Worm (Caenorhabditis elegans): ENCODE data around the gene ZK1010.10.

The ZK1010.10 gene

DNA sequence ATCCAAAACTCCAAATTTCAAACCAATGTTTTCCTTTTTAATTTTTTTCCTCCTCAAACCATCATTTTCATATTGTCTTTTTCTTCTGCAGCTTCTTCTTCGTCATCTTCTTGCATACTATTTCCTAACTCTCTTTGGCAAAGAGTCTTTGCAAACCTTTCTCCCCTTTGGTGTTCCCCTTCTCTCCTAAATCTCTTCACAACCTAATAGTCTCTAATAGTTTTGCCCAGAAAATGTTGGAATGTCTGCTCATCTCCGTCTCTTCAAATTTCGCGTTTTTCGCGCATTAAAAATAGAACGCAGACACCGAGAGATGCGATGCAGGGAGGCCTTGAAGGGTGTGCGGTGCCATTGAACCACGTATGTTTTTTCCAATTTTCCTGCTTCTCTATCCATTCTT lies at the start of gene ZK1010.10:
Gene ZK1010.10 (plus strand): TSS at position 286 of the 400 bp plus-strand sequence.
- TF ChIP-seq him-1 (tag; optimal IDR thresholded peaks at IDR 0.05) (no peak), dao-5 (tag; optimal IDR thresholded peaks at IDR 0.05) (no peak), W03F9.2 (tag; optimal IDR thresholded peaks at IDR 0.05) (no peak)

DNA sequence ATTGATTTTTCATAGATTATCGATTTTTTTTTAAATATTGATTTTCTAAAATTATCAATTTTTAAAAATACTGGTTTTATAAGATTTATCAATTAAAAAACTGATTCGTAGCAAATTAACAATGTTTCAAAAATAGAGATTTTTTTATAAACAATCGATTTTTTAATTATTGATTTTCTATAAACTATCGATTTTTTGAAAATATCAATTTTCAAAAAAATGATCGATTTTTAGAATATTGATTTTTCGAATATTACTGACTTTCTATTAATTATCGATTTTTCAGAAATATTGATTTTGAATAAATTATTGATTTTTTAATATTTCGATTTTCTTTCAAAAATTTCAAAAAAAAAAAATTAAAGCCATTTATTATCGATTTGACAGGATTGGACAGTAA lies 49.6 kb upstream of the ZK1010.10 start:
- no peak for TF ChIP-seq him-1 (tag; optimal IDR thresholded peaks at IDR 0.05)
- no peak for TF ChIP-seq W03F9.2 (tag; optimal IDR thresholded peaks at IDR 0.05)
- no peak for TF ChIP-seq dao-5 (tag; optimal IDR thresholded peaks at IDR 0.05)

DNA sequence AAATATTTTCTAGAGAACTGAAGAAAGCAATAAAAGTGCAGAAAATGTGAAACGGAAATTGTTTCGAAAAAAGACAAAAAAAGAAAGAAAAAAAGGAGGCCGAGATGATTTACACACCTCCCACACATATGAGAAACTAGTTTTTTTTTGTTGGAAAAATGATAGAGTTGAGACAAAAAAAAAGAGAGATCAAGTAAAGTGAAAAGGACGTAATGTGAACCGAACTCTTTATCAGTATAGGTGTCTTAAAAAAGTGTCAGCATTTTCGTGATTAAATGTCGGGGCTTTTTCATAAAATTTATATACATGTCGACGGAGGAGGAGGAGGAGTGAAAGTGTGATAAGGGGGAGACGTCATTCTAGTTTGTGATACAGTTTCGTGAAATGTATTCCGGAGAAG lies 42.9 kb upstream of the ZK1010.10 start:
- no peak for TF ChIP-seq W03F9.2 (tag; optimal IDR thresholded peaks at IDR 0.05)

DNA sequence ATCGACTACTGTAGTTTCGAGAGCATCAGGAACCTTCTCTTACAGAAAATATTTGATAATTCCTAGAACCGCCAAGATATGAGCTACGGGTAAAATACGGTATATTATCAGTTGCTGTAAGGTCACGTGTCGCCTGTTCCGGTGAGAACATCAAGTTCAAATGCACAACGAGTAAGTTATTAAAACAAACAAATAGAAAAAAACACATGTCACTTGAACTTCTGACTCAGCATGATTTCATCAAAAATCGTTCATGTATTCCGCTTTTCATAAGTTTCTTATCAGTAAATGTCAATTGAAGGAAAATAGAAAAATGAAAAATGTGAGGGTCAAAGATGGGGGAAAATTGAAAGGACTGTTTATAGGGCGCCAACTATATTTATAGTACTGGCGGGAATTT lies 41.5 kb upstream of the ZK1010.10 start:
- TF ChIP-seq W03F9.2 (tag; optimal IDR thresholded peaks at IDR 0.05) (no peak), him-1 (tag; optimal IDR thresholded peaks at IDR 0.05) (no peak), dao-5 (tag; optimal IDR thresholded peaks at IDR 0.05) (no peak)

DNA sequence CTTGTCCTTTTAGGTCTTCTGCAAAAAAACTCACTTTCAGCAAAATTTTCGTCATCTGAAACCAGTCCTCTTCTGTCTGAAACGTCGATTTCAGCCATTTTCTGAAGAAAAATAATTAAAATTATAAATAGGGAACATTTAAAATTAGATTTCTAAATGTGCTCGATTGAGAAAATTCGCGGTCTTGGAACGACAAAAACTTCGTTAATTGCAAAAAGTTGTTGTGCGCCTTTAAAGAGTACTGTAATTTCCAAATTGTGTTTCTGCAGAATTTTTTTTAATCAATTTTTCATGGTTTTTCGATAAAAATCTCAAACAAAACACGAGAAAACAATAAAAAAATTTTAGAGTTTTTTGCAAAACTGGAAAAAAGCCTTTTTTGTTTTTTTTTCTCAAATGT lies 35.3 kb upstream of the ZK1010.10 start, which contains the start of gene ttm-1:
Gene ttm-1 (minus strand): TSS at position 101 of the 400 bp plus-strand sequence.
- TF ChIP-seq dao-5 (tag; optimal IDR thresholded peaks at IDR 0.05): no peak
- TF ChIP-seq W03F9.2 (tag; optimal IDR thresholded peaks at IDR 0.05): no peak
- TF ChIP-seq him-1 (tag; optimal IDR thresholded peaks at IDR 0.05): no peak

DNA sequence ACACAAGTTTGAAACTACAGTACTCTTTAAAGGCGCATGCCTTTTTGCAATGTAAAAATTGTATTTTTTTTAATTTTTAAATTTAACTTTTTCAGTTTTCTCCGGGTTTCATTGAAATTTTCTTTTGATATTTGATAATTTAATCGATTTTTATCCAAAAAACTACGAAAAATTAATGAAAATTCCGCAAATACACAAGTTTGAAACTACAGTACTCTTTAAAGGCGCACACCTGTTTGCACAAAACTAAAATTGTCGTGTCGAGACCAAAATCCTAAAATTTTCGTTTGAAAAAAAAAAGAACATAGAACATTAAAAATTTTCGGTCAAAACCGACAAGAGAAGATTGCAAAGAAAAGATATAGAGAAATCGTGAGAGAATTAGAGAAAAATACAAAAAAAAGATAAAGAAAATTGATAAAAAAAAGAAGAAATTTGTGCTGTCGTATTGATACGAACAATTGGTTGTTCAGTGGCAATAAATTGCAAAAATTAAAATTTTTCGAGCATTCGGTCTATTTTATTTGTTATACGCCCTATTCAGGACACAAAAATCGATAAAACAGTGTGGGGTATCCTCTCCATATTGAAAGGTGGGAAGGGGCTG lies 34.6 kb upstream of the ZK1010.10 start:
- TF ChIP-seq dao-5 (tag; optimal IDR thresholded peaks at IDR 0.05) (no peak), him-1 (tag; optimal IDR thresholded peaks at IDR 0.05) (no peak), W03F9.2 (tag; optimal IDR thresholded peaks at IDR 0.05) (no peak)

DNA sequence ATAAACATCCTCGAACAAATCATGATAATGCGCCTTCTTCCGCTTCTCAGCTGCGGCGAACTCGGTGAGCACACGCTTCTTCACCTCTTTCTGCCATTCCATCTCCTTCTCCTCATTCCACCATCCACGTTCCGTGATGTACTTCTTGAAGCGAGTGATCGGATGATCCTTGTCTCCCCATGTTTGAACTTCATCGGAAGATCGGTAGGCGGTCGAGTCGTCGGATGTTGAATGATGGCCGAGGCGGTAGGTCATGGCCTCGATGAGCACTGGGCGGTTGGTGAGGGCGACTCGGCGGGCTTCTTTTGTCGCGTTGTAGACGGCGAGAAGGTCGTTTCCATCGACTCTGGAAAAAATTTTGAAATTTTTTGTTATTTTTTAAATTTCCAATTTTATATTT lies 33.9 kb upstream of the ZK1010.10 start:
- TF ChIP-seq W03F9.2 (tag; optimal IDR thresholded peaks at IDR 0.05) (no peak), him-1 (tag; optimal IDR thresholded peaks at IDR 0.05) (no peak), dao-5 (tag; optimal IDR thresholded peaks at IDR 0.05) (no peak)

DNA sequence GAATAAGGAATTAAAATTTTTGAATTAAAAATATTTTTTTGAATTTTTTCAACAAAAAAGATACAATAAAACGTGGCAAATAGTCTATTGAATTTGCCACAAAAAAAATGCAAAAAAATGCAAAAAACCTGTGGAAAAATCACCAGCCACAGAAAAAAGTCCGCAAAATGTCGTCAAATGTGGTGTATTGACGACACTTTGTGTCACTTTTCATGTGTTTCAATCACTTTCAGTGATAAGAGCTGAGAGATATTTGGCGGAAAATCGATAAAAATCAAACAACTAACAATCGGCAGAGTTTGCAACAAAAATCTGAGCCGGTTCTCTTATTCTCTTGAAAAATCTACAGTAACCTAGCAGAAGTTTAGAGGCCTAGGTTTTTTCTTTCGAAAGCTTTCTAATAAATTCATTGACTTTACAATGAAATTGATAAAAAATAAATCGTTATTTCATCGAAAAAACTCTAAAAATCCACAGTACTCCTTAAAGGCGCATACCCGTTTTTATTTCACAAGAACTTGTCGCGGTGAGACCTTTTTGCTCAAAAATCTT lies 30.3 kb upstream of the ZK1010.10 start:
- TF ChIP-seq W03F9.2 (tag; optimal IDR thresholded peaks at IDR 0.05) (peak; percentile 10), dao-5 (tag; optimal IDR thresholded peaks at IDR 0.05) (no peak)

DNA sequence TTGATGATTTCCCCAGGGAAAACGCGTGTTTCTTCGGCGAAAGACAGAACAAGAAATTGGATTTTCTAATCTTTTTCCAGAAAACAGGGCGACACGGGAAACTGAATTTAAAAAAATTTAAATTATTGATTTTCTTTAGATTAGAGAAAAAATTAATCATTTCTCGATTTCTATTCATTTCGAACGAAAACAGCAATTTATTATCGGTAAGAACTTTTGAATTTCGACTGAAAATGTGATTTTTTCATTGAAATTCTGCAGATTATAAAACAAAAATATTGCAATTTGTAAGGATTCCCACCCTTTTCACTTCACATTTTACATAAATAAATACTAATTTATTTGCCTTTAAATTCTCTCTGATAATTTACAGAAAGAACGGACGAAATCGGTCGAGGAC lies 29.8 kb upstream of the ZK1010.10 start, which contains the start of gene bckd-1A:
Gene bckd-1A (minus strand): TSS at position 101 of the 400 bp plus-strand sequence.
- TF ChIP-seq W03F9.2 (tag; optimal IDR thresholded peaks at IDR 0.05): no peak
- TF ChIP-seq him-1 (tag; optimal IDR thresholded peaks at IDR 0.05): no peak
- no peak for TF ChIP-seq dao-5 (tag; optimal IDR thresholded peaks at IDR 0.05)

DNA sequence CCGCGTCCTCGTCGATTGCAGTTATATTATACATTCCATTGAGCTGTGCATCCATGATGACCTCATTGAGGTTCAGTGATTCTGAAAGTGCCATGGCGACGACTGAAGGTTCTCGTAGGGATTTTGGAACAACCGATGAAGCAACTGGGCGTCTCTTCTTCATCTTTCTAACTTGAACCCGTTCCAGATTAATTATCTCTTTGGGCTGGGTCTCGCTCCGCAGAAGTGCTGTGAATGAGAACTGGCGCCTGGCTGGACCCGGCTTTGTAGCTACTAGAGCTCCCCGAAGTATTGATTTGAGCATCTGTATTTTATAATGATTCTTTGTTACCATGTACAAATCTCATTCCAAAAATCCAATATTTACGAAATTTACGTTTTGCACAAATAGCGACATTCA lies 24.6 kb upstream of the ZK1010.10 start, which contains the start of gene ZK1010.2:
Gene ZK1010.2 (minus strand): TSS at position 304 of the 400 bp plus-strand sequence.
- TF ChIP-seq him-1 (tag; optimal IDR thresholded peaks at IDR 0.05) (no peak), W03F9.2 (tag; optimal IDR thresholded peaks at IDR 0.05) (no peak), dao-5 (tag; optimal IDR thresholded peaks at IDR 0.05) (no peak)

DNA sequence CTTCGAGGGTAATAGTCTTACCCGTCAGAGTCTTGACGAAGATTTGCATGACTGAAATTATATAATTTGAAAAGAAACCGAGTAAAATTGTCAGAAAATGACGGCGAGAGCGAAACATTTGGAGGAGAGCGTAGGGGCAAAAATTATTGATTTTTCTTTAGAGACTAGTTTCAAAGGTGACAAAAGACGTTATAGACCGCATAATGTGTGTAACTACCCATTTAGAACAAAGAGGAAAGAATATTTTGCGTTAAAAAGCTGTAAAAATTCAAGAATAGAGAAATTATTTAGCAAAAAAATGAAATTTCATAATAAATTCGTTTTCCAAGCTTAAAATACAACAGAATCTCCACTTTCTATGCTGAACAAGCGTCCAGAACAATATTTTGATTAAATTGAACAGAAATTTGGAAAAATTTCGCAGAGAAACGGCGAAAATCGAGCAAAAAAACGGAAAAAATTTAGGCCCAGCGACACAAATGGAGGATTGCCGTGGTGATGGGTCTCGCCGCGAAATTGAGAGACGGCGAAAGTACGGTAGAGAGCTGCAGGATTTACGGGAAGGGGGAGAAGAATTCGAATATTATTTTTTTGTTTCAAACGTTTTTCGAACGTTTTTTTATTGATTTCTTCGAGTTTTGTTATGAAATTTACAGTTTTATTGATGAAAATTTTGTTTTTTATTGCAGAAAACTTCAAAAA lies 23.6 kb upstream of the ZK1010.10 start, which contains the start of the genes ubq-2 and frg-1:
Gene ubq-2 (minus strand): TSS at position 51 of the 702 bp plus-strand sequence.
Gene frg-1 (plus strand): TSS at position 690 of the 702 bp plus-strand sequence.
- peak; percentile 78 for TF ChIP-seq W03F9.2 (tag; optimal IDR thresholded peaks at IDR 0.05)
- peak; percentile 59 for TF ChIP-seq him-1 (tag; optimal IDR thresholded peaks at IDR 0.05)
- no peak for TF ChIP-seq dao-5 (tag; optimal IDR thresholded peaks at IDR 0.05)

DNA sequence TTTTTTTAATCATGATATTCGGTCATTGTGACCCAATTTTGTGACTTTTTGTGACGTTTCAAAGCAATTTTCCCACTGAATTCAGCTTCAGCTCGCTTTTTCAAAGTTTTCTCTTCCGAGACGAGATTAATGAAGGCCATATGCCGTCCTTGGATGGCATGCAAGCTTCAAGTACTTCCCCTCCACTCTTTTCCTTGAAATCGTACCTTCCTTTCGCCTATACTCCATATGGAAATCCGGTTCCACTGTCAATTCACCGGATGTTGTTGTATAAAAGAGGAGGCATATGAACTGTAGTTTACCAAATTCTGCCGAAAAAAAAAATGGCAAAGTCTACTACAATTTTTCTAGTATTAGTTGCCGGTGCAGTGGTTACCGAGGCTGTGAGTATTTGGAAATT lies 21.4 kb upstream of the ZK1010.10 start, which contains the start of gene ZK1010.4:
Gene ZK1010.4 (plus strand): TSS at position 301 of the 400 bp plus-strand sequence.
- TF ChIP-seq W03F9.2 (tag; optimal IDR thresholded peaks at IDR 0.05) (no peak), him-1 (tag; optimal IDR thresholded peaks at IDR 0.05) (no peak), dao-5 (tag; optimal IDR thresholded peaks at IDR 0.05) (no peak)

DNA sequence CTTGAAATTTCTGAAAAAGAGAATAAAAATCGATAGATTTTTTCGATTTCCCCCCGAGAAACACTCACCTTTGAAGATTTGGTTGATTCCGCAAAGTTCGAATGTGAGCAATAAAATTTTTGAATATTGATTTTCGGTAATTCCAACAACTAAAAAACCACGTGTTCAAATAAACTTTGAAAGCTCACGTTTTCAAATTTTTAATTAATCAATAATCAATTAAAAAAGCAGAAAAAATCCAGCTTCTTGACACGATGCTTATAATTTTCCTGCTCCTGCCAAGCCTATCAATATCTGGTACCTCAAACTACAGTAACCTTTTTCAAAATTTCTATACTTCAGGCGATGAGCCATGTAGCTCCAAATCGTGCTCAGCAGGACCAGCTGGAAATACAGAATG lies 14.8 kb upstream of the ZK1010.10 start, which contains the start of gene ZK1010.5:
Gene ZK1010.5 (minus strand): TSS at position 101 of the 400 bp plus-strand sequence.
- TF ChIP-seq W03F9.2 (tag; optimal IDR thresholded peaks at IDR 0.05): no peak

DNA sequence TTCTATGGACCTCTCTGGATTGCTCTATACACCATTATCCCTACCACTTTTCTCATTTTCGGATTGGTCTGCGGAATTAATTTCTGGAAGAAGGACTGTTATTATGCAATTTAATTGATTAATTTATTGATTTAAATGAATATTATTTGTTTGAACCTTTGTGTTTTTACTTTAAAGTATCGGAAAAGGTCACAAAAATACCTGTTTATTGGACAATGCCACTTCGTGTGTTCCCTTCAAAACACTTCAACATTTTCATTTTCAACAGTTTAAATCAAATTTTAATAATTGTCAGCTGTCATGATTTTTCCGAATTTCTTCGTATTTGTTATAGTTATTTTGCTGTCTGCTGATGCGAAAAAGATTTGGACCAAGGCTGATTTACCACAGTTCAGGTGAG lies 11.2 kb upstream of the ZK1010.10 start, which contains the start of gene ZK1010.12:
Gene ZK1010.12 (plus strand): TSS at position 301 of the 400 bp plus-strand sequence.
- TF ChIP-seq dao-5 (tag; optimal IDR thresholded peaks at IDR 0.05) (no peak), him-1 (tag; optimal IDR thresholded peaks at IDR 0.05) (no peak), W03F9.2 (tag; optimal IDR thresholded peaks at IDR 0.05) (no peak)
